Fruit fly (Drosophila melanogaster): ENCODE results near the gene CG16890.

dm6 chr2L:13820948-13821347 is 36.8 kb upstream of the CG16890 start, which contains the start of gene b:
- TF ChIP-seq HmgD (GFP tag; optimal IDR thresholded peaks at IDR 0.05) (no peak), gem (tag; optimal IDR thresholded peaks at IDR 0.05) (no peak), Ravus (GFP tag; IDR thresholded peaks at IDR 0.05) (no peak), CG7556 (GFP tag; optimal IDR thresholded peaks at IDR 0.05) (no peak), Usf (GFP tag; optimal IDR thresholded peaks at IDR 0.05) (no peak), CG4854 (GFP tag; optimal IDR thresholded peaks at IDR 0.05) (no peak), Hand (GFP tag; optimal IDR thresholded peaks at IDR 0.05) (no peak), schlank (tag; optimal IDR thresholded peaks at IDR 0.05) (no peak), CG18476 (GFP tag; optimal IDR thresholded peaks at IDR 0.05) (no peak), CG11247 (GFP tag; IDR thresholded peaks at IDR 0.05) (no peak), CG4282 (GFP tag; optimal IDR thresholded peaks at IDR 0.05) (no peak), Oaz (GFP tag; IDR thresholded peaks at IDR 0.05) (no peak), Lpt (GFP tag; optimal IDR thresholded peaks at IDR 0.05) (no peak)
